ENCODE assay signal across 4 fruit fly cellular contexts in genomic region chr3R:9613124-9613523, dm6.
A peak's percentile ranks its signal among the peaks of the same experiment; 100 is the strongest.
TF ChIP-seq lines count a peak whose summit lies in the region.

No protein-coding gene starts in this region.

- no peak for TF ChIP-seq CTCF in whole organism, embryonic (GFP tag; optimal IDR thresholded peaks at IDR 0.05; lab: Kevin White, UChicago)

TF ChIP-seq in whole organism, embryonic, 481 proteins besides CTCF, POLR2A, EP300 and RAD21 (continues in another document):
- TF ChIP-seq CG4404 (GFP tag; IDR thresholded peaks at IDR 0.05; lab: Robert Waterston, UW) (no peak), CG5245 (GFP tag; optimal IDR thresholded peaks at IDR 0.05; lab: Kevin White, UChicago) (peak; percentile 63), sens-2 (GFP tag; IDR thresholded peaks at IDR 0.05; lab: Robert Waterston, UW) (no peak), slou (GFP tag; optimal IDR thresholded peaks at IDR 0.05; lab: Kevin White, UChicago) (no peak), btn (GFP tag; optimal IDR thresholded peaks at IDR 0.05; lab: Kevin White, UChicago) (no peak), odd (GFP tag; optimal IDR thresholded peaks at IDR 0.05; lab: Kevin White, UChicago) (no peak), emc (GFP tag; optimal IDR thresholded peaks at IDR 0.05; lab: Kevin White, UChicago) (peak; percentile 52), hb (GFP tag; IDR thresholded peaks at IDR 0.05; lab: Robert Waterston, UW; ENCODE audit: partially characterized antibody) (no peak), CG14050 (GFP tag; IDR thresholded peaks at IDR 0.05; lab: Robert Waterston, UW) (no peak), D19B (GFP tag; optimal IDR thresholded peaks at IDR 0.05; lab: Kevin White, UChicago) (peak; percentile 32), CG13287 (GFP tag; IDR thresholded peaks at IDR 0.05; lab: Robert Waterston, UW; ENCODE audit: partially characterized antibody) (no peak), CG13894 (tag; optimal IDR thresholded peaks at IDR 0.05; lab: Kevin White, UChicago) (peak; percentile 37), scrt (GFP tag; optimal IDR thresholded peaks at IDR 0.05; lab: Kevin White, UChicago) (peak; percentile 82), tup (GFP tag; optimal IDR thresholded peaks at IDR 0.05; lab: Kevin White, UChicago) (peak; percentile 3), CG11398 (GFP tag; optimal IDR thresholded peaks at IDR 0.05; lab: Kevin White, UChicago) (no peak), eyg (GFP tag; optimal IDR thresholded peaks at IDR 0.05; lab: Kevin White, UChicago) (peak; percentile 43), CG14965 (GFP tag; optimal IDR thresholded peaks at IDR 0.05; lab: Kevin White, UChicago; ENCODE audit: borderline replicate concordance) (no peak), CG7928 (GFP tag; optimal IDR thresholded peaks at IDR 0.05; lab: Kevin White, UChicago) (peak; percentile 12), CG14860 (GFP tag; IDR thresholded peaks at IDR 0.05; lab: Robert Waterston, UW; ENCODE audit: partially characterized antibody) (no peak), CG11085 (GFP tag; IDR thresholded peaks at IDR 0.05; lab: Robert Waterston, UW) (0 out of 2 replicates have a peak, but pooled peaks have one; percentile 32), stc (GFP tag; IDR thresholded peaks at IDR 0.05; lab: Robert Waterston, UW) (peak; percentile 51; the same call in 1 of the 2 replicates), tgo (GFP tag; IDR thresholded peaks at IDR 0.05; lab: Robert Waterston, UW) (peak; percentile 66)

TF ChIP-seq in whole organism, prepupa, 60 proteins besides CTCF, POLR2A, EP300 and RAD21 (continues in another document):
- TF ChIP-seq fd59A (GFP tag; optimal IDR thresholded peaks at IDR 0.05; lab: Kevin White, UChicago) (no peak), CG32006 (GFP tag; optimal IDR thresholded peaks at IDR 0.05; lab: Kevin White, UChicago) (peak; percentile 88), CG6163 (GFP tag; IDR thresholded peaks at IDR 0.05; lab: Robert Waterston, UW) (peak; percentile 93), CG16779 (tag; optimal IDR thresholded peaks at IDR 0.05; lab: Kevin White, UChicago) (peak; percentile 68), CG6276 (GFP tag; optimal IDR thresholded peaks at IDR 0.05; lab: Kevin White, UChicago) (peak; percentile 90), svp (GFP tag; lab: Kevin White, UChicago) (peak; percentile 95), esn (GFP tag; optimal IDR thresholded peaks at IDR 0.05; lab: Kevin White, UChicago) (peak; percentile 92), OdsH (GFP tag; optimal IDR thresholded peaks at IDR 0.05; lab: Kevin White, UChicago) (peak; percentile 87), Gug (GFP tag; IDR thresholded peaks at IDR 0.05; lab: Robert Waterston, UW) (peak; percentile 87), Lpt (GFP tag; optimal IDR thresholded peaks at IDR 0.05; lab: Kevin White, UChicago) (peak; percentile 80), Eip75B (GFP tag; optimal IDR thresholded peaks at IDR 0.05; lab: Kevin White, UChicago) (peak; percentile 87), Ets21C (GFP tag; optimal IDR thresholded peaks at IDR 0.05; lab: Kevin White, UChicago) (peak; percentile 78), dsx (GFP tag; optimal IDR thresholded peaks at IDR 0.05; lab: Kevin White, UChicago; ENCODE audit: poor library complexity, severe bottlenecking) (peak; percentile 3), CG9139 (GFP tag; optimal IDR thresholded peaks at IDR 0.05; lab: Kevin White, UChicago) (no peak), CG11902 (GFP tag; optimal IDR thresholded peaks at IDR 0.05; lab: Kevin White, UChicago) (peak; percentile 77), Blimp-1 (GFP tag; optimal IDR thresholded peaks at IDR 0.05; lab: Kevin White, UChicago) (peak; percentile 65), CG4318 (GFP tag; optimal IDR thresholded peaks at IDR 0.05; lab: Kevin White, UChicago) (peak; percentile 66), pdm3 (GFP tag; optimal IDR thresholded peaks at IDR 0.05; lab: Kevin White, UChicago) (peak; percentile 88), Smox (GFP tag; optimal IDR thresholded peaks at IDR 0.05; lab: Kevin White, UChicago) (peak; percentile 83), cyc (GFP tag; optimal IDR thresholded peaks at IDR 0.05; lab: Kevin White, UChicago) (peak; percentile 89), CG1621 (tag; optimal IDR thresholded peaks at IDR 0.05; lab: Kevin White, UChicago) (no peak), CG10631 (GFP tag; optimal IDR thresholded peaks at IDR 0.05; lab: Kevin White, UChicago) (peak; percentile 76), CG6808 (GFP tag; optimal IDR thresholded peaks at IDR 0.05; lab: Kevin White, UChicago) (peak; percentile 20)

TF ChIP-seq in whole organism, pupa, 21 proteins besides CTCF, POLR2A, EP300 and RAD21:
- peak; percentile 92 for TF ChIP-seq Pif1A (GFP tag; optimal IDR thresholded peaks at IDR 0.05; lab: Kevin White, UChicago)
- peak; percentile 83 for TF ChIP-seq CG14655 (GFP tag; optimal IDR thresholded peaks at IDR 0.05; lab: Kevin White, UChicago)
- TF ChIP-seq CG34367 (tag; optimal IDR thresholded peaks at IDR 0.05; lab: Kevin White, UChicago), result peak; percentile 29
- peak; percentile 87 for TF ChIP-seq CG8301 (tag; optimal IDR thresholded peaks at IDR 0.05; lab: Kevin White, UChicago)
- peak; percentile 70 for TF ChIP-seq CG17806 (tag; optimal IDR thresholded peaks at IDR 0.05; lab: Kevin White, UChicago)
- TF ChIP-seq CG8159 (tag; optimal IDR thresholded peaks at IDR 0.05; lab: Kevin White, UChicago), result peak; percentile 62
- no peak for TF ChIP-seq D1 (tag; optimal IDR thresholded peaks at IDR 0.05; lab: Kevin White, UChicago)
- peak; percentile 84 for TF ChIP-seq Pif1B (GFP tag; optimal IDR thresholded peaks at IDR 0.05; lab: Kevin White, UChicago)
- TF ChIP-seq CG15710 (tag; optimal IDR thresholded peaks at IDR 0.05; lab: Kevin White, UChicago), result peak; percentile 24
- TF ChIP-seq rn (GFP tag; IDR thresholded peaks at IDR 0.05; lab: Robert Waterston, UW), result peak; percentile 84
- TF ChIP-seq CG32121 (GFP tag; IDR thresholded peaks at IDR 0.05; lab: Robert Waterston, UW), result peak; percentile 95
- TF ChIP-seq CG13204 (GFP tag; optimal IDR thresholded peaks at IDR 0.05; lab: Kevin White, UChicago), result no peak
- no peak for TF ChIP-seq EcR (GFP tag; optimal IDR thresholded peaks at IDR 0.05; lab: Kevin White, UChicago)
- peak; percentile 84 for TF ChIP-seq Snoo (tag; optimal IDR thresholded peaks at IDR 0.05; lab: Kevin White, UChicago)
- peak; percentile 96 for TF ChIP-seq CG4496 (GFP tag; IDR thresholded peaks at IDR 0.05; lab: Robert Waterston, UW)
- TF ChIP-seq fd96Ca (GFP tag; IDR thresholded peaks at IDR 0.05; lab: Robert Waterston, UW), result peak; percentile 94
- peak; percentile 95 for TF ChIP-seq Ets98B (GFP tag; IDR thresholded peaks at IDR 0.05; lab: Robert Waterston, UW)
- TF ChIP-seq CG10348 (GFP tag; IDR thresholded peaks at IDR 0.05; lab: Robert Waterston, UW), result peak; percentile 65
- peak; percentile 52 for TF ChIP-seq CG9948 (tag; optimal IDR thresholded peaks at IDR 0.05; lab: Kevin White, UChicago)
- no peak for TF ChIP-seq gl (tag; optimal IDR thresholded peaks at IDR 0.05; lab: Kevin White, UChicago)
- peak; percentile 90 for TF ChIP-seq CG12605 (GFP tag; IDR thresholded peaks at IDR 0.05; lab: Robert Waterston, UW)
TF ChIP-seq in whole organism, pupa: peak in this region for 17.

TF ChIP-seq in whole organism, wandering third instar larva, 38 proteins besides CTCF, POLR2A, EP300 and RAD21 (continues in another document):
- TF ChIP-seq pan (optimal IDR thresholded peaks at IDR 0.05; lab: Kevin White, UChicago), result no peak
- TF ChIP-seq br (GFP tag; optimal IDR thresholded peaks at IDR 0.05; lab: Kevin White, UChicago), result peak; percentile 88
- TF ChIP-seq tai (GFP tag; optimal IDR thresholded peaks at IDR 0.05; lab: Kevin White, UChicago), result peak; percentile 55
- TF ChIP-seq CrebA (GFP tag; optimal IDR thresholded peaks at IDR 0.05; lab: Kevin White, UChicago; ENCODE audit: borderline replicate concordance), result peak; percentile 26
- no peak for TF ChIP-seq CG9705 (GFP tag; optimal IDR thresholded peaks at IDR 0.05; lab: Kevin White, UChicago)
- TF ChIP-seq Rel (GFP tag; optimal IDR thresholded peaks at IDR 0.05; lab: Kevin White, UChicago), result peak; percentile 77
- TF ChIP-seq Rel (tag; optimal IDR thresholded peaks at IDR 0.05; lab: Kevin White, UChicago), result no peak
- no peak for TF ChIP-seq Dfd (GFP tag; optimal IDR thresholded peaks at IDR 0.05; lab: Kevin White, UChicago)
- TF ChIP-seq Hnf4 (GFP tag; optimal IDR thresholded peaks at IDR 0.05; lab: Kevin White, UChicago), result peak; percentile 86
- TF ChIP-seq woc (GFP tag; optimal IDR thresholded peaks at IDR 0.05; lab: Kevin White, UChicago), result peak; percentile 71
- peak; percentile 48 for TF ChIP-seq brk (GFP tag; optimal IDR thresholded peaks at IDR 0.05; lab: Kevin White, UChicago)
- no peak for TF ChIP-seq Hr83 (GFP tag; optimal IDR thresholded peaks at IDR 0.05; lab: Kevin White, UChicago; ENCODE audit: poor library complexity, severe bottlenecking)
- TF ChIP-seq N (GFP tag; optimal IDR thresholded peaks at IDR 0.05; lab: Kevin White, UChicago), result no peak
- TF ChIP-seq lola (GFP tag; optimal IDR thresholded peaks at IDR 0.05; lab: Kevin White, UChicago), result no peak
- TF ChIP-seq OdsH (GFP tag; optimal IDR thresholded peaks at IDR 0.05; lab: Kevin White, UChicago), result peak; percentile 81
- peak; percentile 70 for TF ChIP-seq CG32264 (GFP tag; optimal IDR thresholded peaks at IDR 0.05; lab: Kevin White, UChicago)
- TF ChIP-seq jim (GFP tag; optimal IDR thresholded peaks at IDR 0.05; lab: Kevin White, UChicago), result no peak
- TF ChIP-seq GATAd (GFP tag; optimal IDR thresholded peaks at IDR 0.05; lab: Kevin White, UChicago), result no peak
- TF ChIP-seq Vsx2 (GFP tag; optimal IDR thresholded peaks at IDR 0.05; lab: Kevin White, UChicago; ENCODE audit: partially characterized antibody), result no peak
- TF ChIP-seq sv (GFP tag; optimal IDR thresholded peaks at IDR 0.05; lab: Kevin White, UChicago), result peak; percentile 3
- no peak for TF ChIP-seq Abd-B (GFP tag; optimal IDR thresholded peaks at IDR 0.05; lab: Kevin White, UChicago)
- TF ChIP-seq Sp1 (GFP tag; optimal IDR thresholded peaks at IDR 0.05; lab: Kevin White, UChicago), result peak; percentile 74
- TF ChIP-seq Dif (GFP tag; optimal IDR thresholded peaks at IDR 0.05; lab: Kevin White, UChicago; ENCODE audit: partially characterized antibody), result no peak
- TF ChIP-seq dmrt93B (GFP tag; optimal IDR thresholded peaks at IDR 0.05; lab: Kevin White, UChicago), result peak; percentile 63
- no peak for TF ChIP-seq usp (GFP tag; optimal IDR thresholded peaks at IDR 0.05; lab: Kevin White, UChicago)
- TF ChIP-seq Hr78 (GFP tag; optimal IDR thresholded peaks at IDR 0.05; lab: Kevin White, UChicago), result no peak
- no peak for TF ChIP-seq Mio (GFP tag; optimal IDR thresholded peaks at IDR 0.05; lab: Kevin White, UChicago)
- no peak for TF ChIP-seq dsf (GFP tag; optimal IDR thresholded peaks at IDR 0.05; lab: Kevin White, UChicago; ENCODE audit: borderline replicate concordance)
- peak; percentile 65 for TF ChIP-seq sage (GFP tag; optimal IDR thresholded peaks at IDR 0.05; lab: Kevin White, UChicago)
- TF ChIP-seq Myc (optimal IDR thresholded peaks at IDR 0.05; lab: Kevin White, UChicago), result no peak
- TF ChIP-seq HLH106 (tag; optimal IDR thresholded peaks at IDR 0.05; lab: Kevin White, UChicago), result peak; percentile 68
- peak; percentile 92 for TF ChIP-seq fru (GFP tag; optimal IDR thresholded peaks at IDR 0.05; lab: Kevin White, UChicago)

Comparison
In these comparisons a context has a peak if more than half of its experiments do, and no peak if none do; other contexts are left out.
1. Of the 7 proteins assayed by ChIP-seq in both whole organism, embryonic and whole organism, prepupa: peak only in whole organism, embryonic: none; only in whole organism, prepupa: CG16779, Hr39 and Lpt; in both: Blimp-1, CG6854, Gug and Sox102F; in neither: 0.